Worm (Caenorhabditis elegans) whole organism, L3 larva: Measurements from ENCODE around the gene ZK563.2.

Source experiments
- R02D3.7 ChIP-seq: fragments of 150-350 bp; optimal IDR thresholded peaks from 2 replicates; lab custom pipeline; 2014; ENCODE audit warnings: missing biosample characterization, missing genetic modification characterization
- aly-2 ChIP-seq: fragments of 150-350 bp; optimal IDR thresholded peaks from 2 replicates; lab custom pipeline; 2014; ENCODE audit warnings: missing biosample characterization, missing genetic modification characterization
- ceh-16 ChIP-seq: sonication (generic microtip); optimal IDR thresholded peaks from 2 replicates; lab custom pipeline; 2017; ENCODE audit warnings: missing biosample characterization, missing genetic modification characterization
- ceh-82 ChIP-seq: fragments of 150-350 bp; optimal IDR thresholded peaks from 2 replicates; lab custom pipeline; 2014; ENCODE audit warnings: missing biosample characterization, missing genetic modification characterization
- daf-12 ChIP-seq: fragments of 150-350 bp; optimal IDR thresholded peaks from 2 replicates; lab custom pipeline; 2014; ENCODE audit warnings: missing biosample characterization, missing genetic modification reagents, missing genetic modification characterization
- egl-5 ChIP-seq: fragments of 150-350 bp; optimal IDR thresholded peaks from 2 replicates; lab custom pipeline; 2017; ENCODE audit warnings: missing biosample characterization, missing genetic modification reagents, missing genetic modification characterization, inconsistent platforms
- elt-1 ChIP-seq: fragments of 150-350 bp; optimal IDR thresholded peaks from 2 replicates; lab custom pipeline; 2014; ENCODE audit warnings: missing biosample characterization, missing genetic modification characterization
- elt-2 ChIP-seq: sonication (generic microtip); optimal IDR thresholded peaks from 2 replicates; lab custom pipeline; 2016; ENCODE audit warnings: missing genetic modification reagents, mild to moderate bottlenecking, missing genetic modification characterization, missing compliant biosample characterization
- eor-1 ChIP-seq, 2 experiments: fragments of 150-350 bp; optimal IDR thresholded peaks; 2 replicates each; lab custom pipeline; 2014 to 2018; ENCODE audit warnings: missing biosample characterization in 2 of 2, missing genetic modification characterization in 2 of 2
- fkh-10 ChIP-seq: sonication (generic microtip); optimal IDR thresholded peaks from 2 replicates; lab custom pipeline; 2017; ENCODE audit warnings: missing biosample characterization, missing genetic modification reagents, missing genetic modification characterization
- fkh-2 ChIP-seq: fragments of 150-350 bp; optimal IDR thresholded peaks from 2 replicates; lab custom pipeline; 2014; ENCODE audit warnings: missing biosample characterization, missing genetic modification reagents, missing genetic modification characterization
- fos-1 ChIP-seq: fragments of 150-350 bp; optimal IDR thresholded peaks from 2 replicates; lab custom pipeline; 2014; ENCODE audit warnings: missing biosample characterization, missing genetic modification characterization
- lsy-12 ChIP-seq: sonication (generic microtip); optimal IDR thresholded peaks from 2 replicates; lab custom pipeline; 2016; ENCODE audit warnings: mild to moderate bottlenecking, missing genetic modification characterization, missing compliant biosample characterization
- mml-1 ChIP-seq: fragments of 150-350 bp; sonication (generic microtip); optimal IDR thresholded peaks from 3 replicates; lab custom pipeline; 2014; ENCODE audit warnings: missing biosample characterization, missing genetic modification characterization
- nfya-1 ChIP-seq: sonication (generic microtip); optimal IDR thresholded peaks from 2 replicates; lab custom pipeline; 2017; ENCODE audit warnings: missing genetic modification characterization, mild to moderate bottlenecking, missing compliant biosample characterization, antibody characterized with exemption, moderate library complexity; ENCODE audit not compliant: insufficient read depth
- nhr-11 ChIP-seq: fragments of 150-350 bp; optimal IDR thresholded peaks from 2 replicates; lab custom pipeline; 2014; ENCODE audit warnings: missing biosample characterization, missing genetic modification characterization
- nhr-23 ChIP-seq: fragments of 150-350 bp; optimal IDR thresholded peaks from 2 replicates; lab custom pipeline; 2014; ENCODE audit warnings: missing biosample characterization, missing genetic modification reagents, missing genetic modification characterization
- nhr-237 ChIP-seq: fragments of 150-350 bp; optimal IDR thresholded peaks from 2 replicates; lab custom pipeline; 2014; ENCODE audit warnings: missing biosample characterization, missing genetic modification characterization
- nhr-25 ChIP-seq: sonication (generic microtip); optimal IDR thresholded peaks from 2 replicates; lab custom pipeline; 2017; ENCODE audit warnings: missing biosample characterization, missing genetic modification characterization
- nhr-28 ChIP-seq: fragments of 150-350 bp; optimal IDR thresholded peaks from 2 replicates; lab custom pipeline; 2014; ENCODE audit warnings: missing biosample characterization, missing genetic modification characterization
- nhr-43 ChIP-seq: sonication (generic microtip); optimal IDR thresholded peaks from 2 replicates; lab custom pipeline; 2016; ENCODE audit warnings: mild to moderate bottlenecking, missing genetic modification characterization, missing compliant biosample characterization; ENCODE audit not compliant: poor library complexity, severe bottlenecking
- nhr-67 ChIP-seq: fragments of 150-350 bp; optimal IDR thresholded peaks from 2 replicates; lab custom pipeline; 2014; ENCODE audit warnings: missing biosample characterization, missing genetic modification characterization
- pha-4 ChIP-seq: fragments of 150-350 bp; optimal IDR thresholded peaks from 2 replicates; lab custom pipeline; 2014; ENCODE audit warnings: missing biosample characterization, missing genetic modification reagents, missing genetic modification characterization
- pqm-1 ChIP-seq: fragments of 150-350 bp; optimal IDR thresholded peaks from 2 replicates; lab custom pipeline; 2017; ENCODE audit warnings: missing biosample characterization, missing genetic modification characterization, inconsistent platforms
- skn-1 ChIP-seq: fragments of 150-350 bp; optimal IDR thresholded peaks from 2 replicates; lab custom pipeline; 2014; ENCODE audit warnings: missing biosample characterization, missing genetic modification characterization
- snpc-4 ChIP-seq: fragments of 150-350 bp; optimal IDR thresholded peaks from 2 replicates; lab custom pipeline; 2014; ENCODE audit warnings: missing biosample characterization, missing genetic modification characterization
- tbx-2 ChIP-seq: sonication (generic microtip); optimal IDR thresholded peaks from 2 replicates; lab custom pipeline; 2016; ENCODE audit warnings: mild to moderate bottlenecking, missing genetic modification characterization, missing compliant biosample characterization
- unc-39 ChIP-seq: sonication (generic microtip); optimal IDR thresholded peaks from 4 replicates; lab custom pipeline; 2017; ENCODE audit warnings: missing biosample characterization, missing genetic modification characterization
- unc-62 ChIP-seq: fragments of 150-350 bp; sonication (generic microtip); optimal IDR thresholded peaks from 4 replicates; lab custom pipeline; 2014; ENCODE audit warnings: missing biosample characterization, missing genetic modification reagents, missing genetic modification characterization
- zag-1 ChIP-seq: fragments of 150-350 bp; optimal IDR thresholded peaks from 2 replicates; lab custom pipeline; 2014; ENCODE audit warnings: missing biosample characterization, missing genetic modification characterization

ZK563.2 gene

DNA sequence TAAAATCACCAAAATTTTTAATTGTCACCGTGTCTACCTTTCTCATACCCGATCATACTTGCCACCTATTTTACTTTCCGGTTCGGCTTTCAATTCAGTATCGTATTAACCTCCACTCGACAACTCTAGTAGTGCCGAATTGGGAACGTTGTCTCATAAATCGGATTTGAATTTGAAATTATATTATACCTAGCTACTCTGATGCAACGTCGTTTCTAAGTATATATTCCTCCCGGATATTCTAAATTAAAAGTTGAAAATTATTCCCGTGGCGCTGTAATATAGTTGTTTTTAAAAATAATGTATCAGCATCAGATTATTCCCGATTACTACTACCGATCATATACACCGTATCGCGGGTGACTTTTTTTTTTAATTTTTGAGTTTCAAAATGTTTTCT, at the start of gene ZK563.2:
Gene ZK563.2 (plus strand): TSS at position 301 of the 400 bp plus-strand sequence.
- TF ChIP-seq nhr-25 (tag; lab: Kevin White, UChicago) (no peak), eor-1 (tag; optimal IDR thresholded peaks at IDR 0.05; lab: Kevin White, UChicago) (no peak), nhr-23 (no peak), unc-39 (no peak), R02D3.7 (no peak), aly-2 (no peak), lsy-12 (tag; lab: Kevin White, UChicago) (no peak), skn-1 (no peak), pha-4 (tag; lab: Kevin White, UChicago) (no peak), fos-1 (no peak), elt-1 (tag; lab: Kevin White, UChicago) (no peak), fkh-2 (tag; lab: Kevin White, UChicago) (no peak), elt-2 (no peak), zag-1 (tag; lab: Kevin White, UChicago) (no peak), nhr-43 (tag; lab: Kevin White, UChicago) (no peak), nhr-11 (tag; lab: Kevin White, UChicago) (no peak), snpc-4 (no peak), daf-12 (tag; lab: Kevin White, UChicago) (no peak)

DNA sequence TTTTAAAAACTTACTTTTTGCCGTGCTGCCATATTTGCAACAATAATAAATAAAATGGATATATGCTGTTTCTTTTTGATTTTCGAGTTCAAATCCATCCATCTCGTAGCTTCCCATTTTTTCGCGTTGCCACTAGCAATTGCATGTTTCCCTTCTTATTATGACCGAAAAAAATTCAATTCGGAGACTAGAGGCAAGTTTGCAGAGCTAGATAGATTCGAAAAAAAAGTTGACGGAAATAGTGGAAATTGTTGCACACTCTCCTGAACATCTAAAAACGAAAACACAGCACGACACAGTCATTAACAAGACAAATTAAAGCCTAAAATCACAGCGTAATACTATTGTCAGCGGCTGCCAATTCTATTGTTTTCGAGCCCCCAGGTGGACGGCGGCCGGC, 42.6 kb upstream of the ZK563.2 start, which contains the start of gene F11D5.6:
Gene F11D5.6 (minus strand): TSS at position 101 of the 400 bp plus-strand sequence.
- no peak for TF ChIP-seq nfya-1
- TF ChIP-seq nhr-23: no peak
- TF ChIP-seq pqm-1 (tag; lab: Kevin White, UChicago): no peak
- no peak for TF ChIP-seq nhr-237 (tag; lab: Kevin White, UChicago)
- TF ChIP-seq elt-1 (tag; lab: Kevin White, UChicago): no peak
- no peak for TF ChIP-seq unc-39
- no peak for TF ChIP-seq mml-1

DNA sequence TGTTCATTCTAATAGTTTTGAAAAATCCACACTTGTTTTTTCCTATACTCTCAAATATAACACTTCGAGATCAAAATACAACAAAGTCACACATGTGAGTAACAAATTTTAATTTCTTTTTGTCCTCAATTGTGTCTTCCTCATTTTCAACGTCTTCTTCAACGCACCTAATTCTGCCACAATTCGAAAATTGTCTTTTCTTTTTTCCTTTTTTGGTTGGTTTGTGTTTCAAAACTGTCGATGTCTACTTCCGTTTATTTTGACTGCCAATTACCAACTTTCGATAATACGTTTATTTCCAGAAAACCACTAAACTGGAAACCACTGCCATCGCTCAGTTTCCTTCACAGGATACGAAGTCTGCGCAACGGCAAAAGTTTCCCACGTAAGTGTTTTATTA, 35.9 kb upstream of the ZK563.2 start, which contains the start of gene F11D5.1:
Gene F11D5.1 (plus strand): TSS at position 301 of the 400 bp plus-strand sequence.
- no peak for TF ChIP-seq nhr-43 (tag; lab: Kevin White, UChicago)
- TF ChIP-seq elt-1 (tag; lab: Kevin White, UChicago): no peak
- no peak for TF ChIP-seq nhr-23
- no peak for TF ChIP-seq pqm-1 (tag; lab: Kevin White, UChicago)
- no peak for TF ChIP-seq snpc-4
- no peak for TF ChIP-seq nhr-25 (tag; lab: Kevin White, UChicago)
- no peak for TF ChIP-seq unc-62
- no peak for TF ChIP-seq lsy-12 (tag; lab: Kevin White, UChicago)
- no peak for TF ChIP-seq ceh-82
- no peak for TF ChIP-seq tbx-2
- no peak for TF ChIP-seq egl-5 (tag; lab: Kevin White, UChicago)
- TF ChIP-seq, all 47 proteins: peak for 0

DNA sequence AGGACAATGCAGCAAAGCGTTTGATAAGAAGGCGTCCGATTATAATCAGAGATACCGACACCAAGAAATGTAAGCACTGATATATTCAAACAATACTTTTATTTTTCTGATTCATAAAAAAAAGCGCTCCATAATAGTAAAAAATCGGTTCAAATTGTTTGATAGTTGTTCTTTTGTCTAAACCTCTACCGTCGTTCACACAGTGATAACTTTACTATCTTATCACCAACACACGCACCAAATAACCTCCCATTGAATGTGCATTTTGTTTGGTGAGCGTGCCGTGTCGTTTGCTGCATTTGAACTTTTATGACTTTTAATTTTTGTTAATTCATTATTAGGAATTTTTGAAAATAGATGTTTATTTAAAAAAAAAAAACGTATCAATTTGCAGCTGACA, 34.6 kb upstream of the ZK563.2 start:
- TF ChIP-seq lsy-12 (tag; lab: Kevin White, UChicago) (no peak), elt-2 (peak; percentile 95), pha-4 (tag; lab: Kevin White, UChicago) (peak; percentile 39), pqm-1 (tag; lab: Kevin White, UChicago) (peak; percentile 87)

DNA sequence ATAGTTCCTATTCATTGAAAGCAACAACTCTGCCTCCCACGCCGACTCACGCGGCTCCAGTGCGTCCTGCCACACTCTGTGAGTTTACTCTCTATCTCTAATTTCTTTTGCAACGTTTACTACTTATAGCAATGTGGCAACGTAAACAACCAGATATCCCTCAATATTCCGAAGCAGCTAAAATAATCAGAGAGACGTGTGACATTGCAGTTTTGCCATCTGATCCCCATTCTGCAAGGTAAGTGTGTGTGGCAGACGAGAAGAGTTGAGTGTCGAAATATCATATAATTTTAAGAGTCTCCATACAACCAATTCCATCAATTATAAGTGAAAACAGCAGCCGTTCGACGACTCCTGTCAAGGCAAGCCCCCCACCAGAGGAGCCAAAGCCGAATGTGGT, 28.9 kb upstream of the ZK563.2 start:
- no peak for TF ChIP-seq tbx-2
- TF ChIP-seq ceh-16 (tag; lab: Kevin White, UChicago): no peak
- no peak for TF ChIP-seq nhr-23
- TF ChIP-seq fkh-10 (GFP tag; lab: Kevin White, UChicago): no peak
- TF ChIP-seq daf-12 (tag; lab: Kevin White, UChicago): no peak

DNA sequence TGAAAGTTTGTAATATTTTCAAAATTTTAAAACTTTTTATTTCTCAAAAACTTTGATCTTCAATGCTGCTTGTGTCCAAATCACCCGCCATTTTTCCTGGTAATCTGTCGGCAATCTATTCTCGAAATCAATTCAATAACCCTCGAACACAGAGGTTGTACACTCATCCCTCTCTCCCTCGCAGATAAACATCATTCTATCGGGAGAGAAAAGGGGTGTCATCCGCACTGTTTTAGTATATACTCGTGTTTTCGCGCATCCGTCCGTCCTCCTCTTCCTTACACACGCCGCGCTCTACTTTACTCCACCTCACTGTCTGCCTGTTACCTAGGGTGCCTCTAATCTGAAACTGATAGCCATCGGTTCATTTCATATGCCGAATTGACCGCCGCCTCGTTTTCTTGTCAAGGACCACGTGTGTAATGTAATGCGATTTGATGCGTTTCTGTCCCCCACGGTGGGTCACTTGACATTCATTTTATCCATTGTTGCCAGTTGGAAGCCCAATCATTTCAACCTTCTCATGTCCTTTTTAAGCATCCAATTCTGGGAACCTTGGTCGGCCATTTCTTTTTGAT, 25.1 kb upstream of the ZK563.2 start:
- TF ChIP-seq nhr-28: no peak
- TF ChIP-seq nhr-67: no peak
- TF ChIP-seq egl-5 (tag; lab: Kevin White, UChicago): peak; percentile 18
- peak; percentile 69 for TF ChIP-seq elt-1 (tag; lab: Kevin White, UChicago)
- no peak for TF ChIP-seq snpc-4
- no peak for TF ChIP-seq pqm-1 (tag; lab: Kevin White, UChicago)
- TF ChIP-seq nhr-23: peak; percentile 14
- TF ChIP-seq nhr-25 (tag; lab: Kevin White, UChicago): peak; percentile 58
